Fruit fly (Drosophila melanogaster) whole organism, wandering third instar larva: Measurements from ENCODE around the gene CG18265.

Experiments used
- Abd-B ChIP-seq: fragments of >200 bp; optimal IDR thresholded peaks from 2 replicates; lab custom pipeline; 2017; ENCODE audit warnings: missing biosample characterization, missing genetic modification characterization
- CG32264 ChIP-seq: fragments of 200-800 bp; sonication (Bioruptor generic); optimal IDR thresholded peaks from 2 replicates; lab custom pipeline; 2016; ENCODE audit warnings: missing biosample characterization, missing genetic modification characterization
- Dfd ChIP-seq: fragments of >200 bp; optimal IDR thresholded peaks from 2 replicates; lab custom pipeline; 2017; ENCODE audit warnings: missing biosample characterization, missing genetic modification characterization
- Dif ChIP-seq: fragments of 200-275, 200-300 bp; sonication (Bioruptor generic); optimal IDR thresholded peaks from 2 replicates; lab custom pipeline; 2018; ENCODE audit warnings: missing biosample characterization, missing genetic modification characterization; ENCODE audit not compliant: partially characterized antibody
- GATAd ChIP-seq: sonication (Bioruptor generic); optimal IDR thresholded peaks from 2 replicates; lab custom pipeline; 2016; ENCODE audit warnings: missing biosample characterization, missing genetic modification characterization
- HLH106 ChIP-seq: fragments of 200-800 bp; optimal IDR thresholded peaks from 3 replicates; lab custom pipeline; 2019; ENCODE audit warnings: missing biosample characterization, mild to moderate bottlenecking, missing genetic modification characterization, moderate library complexity
- Hnf4 ChIP-seq: fragments of 200-800 bp; sonication (Bioruptor generic); optimal IDR thresholded peaks from 2 replicates; lab custom pipeline; 2016; ENCODE audit warnings: missing biosample characterization, mild to moderate bottlenecking, missing genetic modification characterization
- Hr78 ChIP-seq: fragments of >200 bp; optimal IDR thresholded peaks from 2 replicates; lab custom pipeline; 2017; ENCODE audit warnings: missing biosample characterization, missing genetic modification characterization
- Hr83 ChIP-seq: fragments of 200-300 bp; sonication (Bioruptor generic); optimal IDR thresholded peaks from 2 replicates; lab custom pipeline; 2016; ENCODE audit warnings: missing biosample characterization, mild to moderate bottlenecking, missing genetic modification characterization, moderate library complexity; ENCODE audit not compliant: poor library complexity, severe bottlenecking
- Jra ChIP-seq: sonication (Bioruptor generic); optimal IDR thresholded peaks from 2 replicates; lab custom pipeline; 2016; ENCODE audit warnings: missing biosample characterization, missing genetic modification characterization
- Mio ChIP-seq: sonication (Bioruptor generic); optimal IDR thresholded peaks from 2 replicates; lab custom pipeline; 2016; ENCODE audit warnings: missing biosample characterization, missing genetic modification characterization
- Myc ChIP-seq: fragments of >200 bp; optimal IDR thresholded peaks from 2 replicates; lab custom pipeline; 2017
- Rel ChIP-seq, 2 experiments: fragments of 200-800 bp; sonication (Bioruptor generic) in 1 of 2; optimal IDR thresholded peaks; 2 replicates in 1 of 2; 3 replicates in 1 of 2; lab custom pipeline; 2016 to 2019; ENCODE audit warnings: mild to moderate bottlenecking in 2 of 2, missing biosample characterization in 2 of 2, missing genetic modification characterization in 2 of 2, moderate library complexity in 1 of 2
- Sp1 ChIP-seq: fragments of 200-800 bp; sonication (Bioruptor generic); optimal IDR thresholded peaks from 3 replicates; lab custom pipeline; 2019; ENCODE audit warnings: missing biosample characterization, mild to moderate bottlenecking, missing genetic modification characterization, moderate library complexity
- Vsx2 ChIP-seq: fragments of 200-300, 225-300 bp; sonication (Bioruptor generic); optimal IDR thresholded peaks from 2 replicates; lab custom pipeline; 2018; ENCODE audit warnings: missing biosample characterization, missing genetic modification characterization; ENCODE audit not compliant: partially characterized antibody
- br ChIP-seq: fragments of 200-800 bp; sonication (Bioruptor generic); optimal IDR thresholded peaks from 2 replicates; lab custom pipeline; 2016; ENCODE audit warnings: missing biosample characterization, missing genetic modification characterization
- brk ChIP-seq: fragments of 200-800 bp; sonication (Bioruptor generic); optimal IDR thresholded peaks from 2 replicates; lab custom pipeline; 2016; ENCODE audit warnings: missing biosample characterization, mild to moderate bottlenecking, missing genetic modification characterization
- dl ChIP-seq, 2 experiments: fragments of 175-275, 200-275 bp in 1 of 2; fragments of 200-275 bp in 1 of 2; sonication (Bioruptor generic); optimal IDR thresholded peaks; lab custom pipeline; 2018; ENCODE audit warnings: mild to moderate bottlenecking in 2 of 2, missing biosample characterization in 2 of 2, missing genetic modification characterization in 2 of 2, moderate library complexity in 2 of 2; ENCODE audit not compliant: partially characterized antibody in 2 of 2, insufficient read depth in 1 of 2
- dmrt93B ChIP-seq: fragments of 200-800 bp; sonication (Bioruptor generic); optimal IDR thresholded peaks from 2 replicates; lab custom pipeline; 2018; ENCODE audit warnings: missing biosample characterization, mild to moderate bottlenecking, missing genetic modification characterization
- dsf ChIP-seq: sonication (Bioruptor generic); optimal IDR thresholded peaks from 2 replicates; lab custom pipeline; 2016; ENCODE audit warnings: missing biosample characterization, missing genetic modification characterization, borderline replicate concordance
- ey ChIP-seq: fragments of 200-800 bp; sonication (Bioruptor generic); optimal IDR thresholded peaks from 2 replicates; lab custom pipeline; 2016; ENCODE audit warnings: missing biosample characterization, missing genetic modification characterization
- h ChIP-seq: fragments of 200-800 bp; sonication (Bioruptor generic); optimal IDR thresholded peaks from 3 replicates; lab custom pipeline; 2016; ENCODE audit warnings: missing biosample characterization, mild to moderate bottlenecking, missing genetic modification characterization
- jim ChIP-seq: fragments of 175-275, 200-325 bp; sonication (Bioruptor generic); optimal IDR thresholded peaks from 2 replicates; lab custom pipeline; 2016; ENCODE audit warnings: missing biosample characterization, mild to moderate bottlenecking, missing genetic modification characterization
- lola ChIP-seq: fragments of >200 bp; optimal IDR thresholded peaks from 2 replicates; lab custom pipeline; 2017; ENCODE audit warnings: missing biosample characterization, missing genetic modification characterization
- pan ChIP-seq: fragments of >200 bp; optimal IDR thresholded peaks from 2 replicates; lab custom pipeline; 2017
- psq ChIP-seq: fragments of 200-800 bp; sonication (Bioruptor generic); optimal IDR thresholded peaks from 3 replicates; lab custom pipeline; 2017; ENCODE audit warnings: missing biosample characterization, mild to moderate bottlenecking, missing genetic modification characterization, moderate library complexity
- rgr ChIP-seq: fragments of 200-800 bp; sonication (Bioruptor generic); optimal IDR thresholded peaks from 3 replicates; lab custom pipeline; 2016; ENCODE audit warnings: missing biosample characterization, mild to moderate bottlenecking, missing genetic modification characterization
- sage ChIP-seq: fragments of 200-800 bp; sonication (Bioruptor generic); optimal IDR thresholded peaks from 2 replicates; lab custom pipeline; 2016; ENCODE audit warnings: missing biosample characterization, mild to moderate bottlenecking, missing genetic modification characterization
- sv ChIP-seq: fragments of 200-800 bp; sonication (Bioruptor generic); optimal IDR thresholded peaks from 3 replicates; lab custom pipeline; 2016; ENCODE audit warnings: missing biosample characterization, missing genetic modification characterization
- tai ChIP-seq: sonication (Bioruptor generic); optimal IDR thresholded peaks from 2 replicates; lab custom pipeline; 2016; ENCODE audit warnings: missing biosample characterization, missing genetic modification characterization
- usp ChIP-seq: fragments of >200 bp; optimal IDR thresholded peaks from 2 replicates; lab custom pipeline; 2017; ENCODE audit warnings: missing biosample characterization, missing genetic modification characterization

Gene CG18265

DNA sequence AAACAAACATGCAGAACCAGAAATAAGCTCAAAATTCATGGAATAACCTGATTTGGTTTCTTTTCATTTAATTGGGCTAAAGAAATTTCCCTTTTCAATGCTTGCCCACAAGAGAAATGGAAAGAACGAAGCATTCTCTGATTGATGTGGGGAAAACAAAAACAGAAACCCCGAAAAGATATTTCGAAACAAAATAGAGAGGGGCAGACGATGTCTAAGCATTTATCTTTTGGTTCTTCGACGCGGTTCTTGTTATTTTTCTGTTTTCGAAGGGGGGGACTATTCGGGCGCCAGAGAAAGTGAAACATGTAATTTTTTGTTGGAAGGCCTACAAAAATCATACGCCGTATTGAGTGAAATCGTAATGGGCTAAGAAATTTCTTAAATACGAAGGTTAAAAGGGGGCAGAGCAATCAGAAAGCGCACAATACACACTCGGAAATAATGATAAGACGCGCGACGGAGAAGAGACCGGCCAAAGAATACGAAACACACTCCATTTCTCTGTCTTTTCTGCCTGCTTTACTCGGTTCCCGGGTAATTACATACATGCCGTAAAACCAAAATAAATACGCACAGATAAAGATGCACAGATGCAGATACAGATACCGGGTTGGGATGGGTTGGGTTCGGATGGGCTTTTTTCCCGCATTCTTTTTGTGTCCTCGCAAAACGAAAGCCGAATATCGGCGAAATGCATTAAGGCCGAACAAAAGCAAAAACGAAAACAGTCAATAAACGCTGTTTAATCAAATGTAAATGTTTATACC is 49.6 kb downstream of the CG18265 start:
- TF ChIP-seq psq (GFP tag; lab: Kevin White, UChicago) (peak; percentile 53), ey (GFP tag; lab: Kevin White, UChicago) (no peak), Hnf4 (GFP tag; lab: Kevin White, UChicago) (no peak), dmrt93B (GFP tag; lab: Kevin White, UChicago) (no peak), br (peak; percentile 10), Rel (GFP tag; optimal IDR thresholded peaks at IDR 0.05; lab: Kevin White, UChicago) (no peak), Rel (tag; optimal IDR thresholded peaks at IDR 0.05; lab: Kevin White, UChicago) (peak; percentile 27), Jra (GFP tag; lab: Kevin White, UChicago) (no peak), Vsx2 (GFP tag; lab: Kevin White, UChicago) (no peak)
- TF ChIP-seq, all 38 proteins: peak for 3

DNA sequence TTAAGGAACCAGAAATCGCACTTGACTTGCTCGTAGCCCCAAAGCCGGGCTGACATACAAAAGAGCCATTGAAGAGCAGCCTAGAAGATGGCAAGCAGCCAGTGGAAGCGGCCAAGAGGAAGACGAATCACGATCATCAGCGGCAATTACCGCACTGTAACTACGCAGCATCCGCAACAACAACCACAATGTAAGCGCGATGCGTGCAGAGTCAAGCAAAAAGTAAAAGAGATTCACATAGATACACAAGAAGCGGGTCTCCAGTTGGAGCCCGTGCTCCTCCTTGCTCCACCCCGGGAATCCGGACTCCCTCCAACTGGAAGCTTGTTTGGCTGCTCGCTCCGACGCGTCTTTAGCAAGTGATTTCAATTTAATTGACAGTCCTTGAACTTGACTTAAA is 52.4 kb downstream of the CG18265 start:
- TF ChIP-seq Hr78 (GFP tag; lab: Kevin White, UChicago) (no peak), Myc (lab: Kevin White, UChicago) (no peak), Sp1 (GFP tag; lab: Kevin White, UChicago) (no peak), Hr83 (no peak), Dif (no peak), Dfd (GFP tag; lab: Kevin White, UChicago) (no peak), psq (GFP tag; lab: Kevin White, UChicago) (no peak)

DNA sequence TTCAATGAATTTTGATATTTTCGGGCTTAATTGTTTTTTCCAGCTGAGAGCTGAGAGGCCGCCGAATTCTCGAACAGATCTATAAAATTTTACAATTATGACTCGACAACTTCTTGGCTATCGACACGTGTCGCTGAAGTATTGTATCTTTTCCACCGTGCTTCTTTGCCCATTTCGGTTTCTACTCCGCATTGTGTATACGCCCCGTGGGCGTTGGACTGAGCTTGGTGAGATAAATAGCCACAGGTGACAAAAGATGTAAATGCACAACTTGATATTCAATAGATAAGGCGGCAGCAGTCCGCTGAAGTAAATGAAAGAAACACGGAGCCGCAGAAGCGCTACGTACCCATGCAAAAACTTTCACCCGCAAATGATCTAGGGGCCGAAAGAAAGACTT is 54.1 kb downstream of the CG18265 start:
- no peak for TF ChIP-seq psq (GFP tag; lab: Kevin White, UChicago)
- TF ChIP-seq Myc (lab: Kevin White, UChicago), result no peak
- TF ChIP-seq brk (GFP tag; lab: Kevin White, UChicago), result no peak
- no peak for TF ChIP-seq HLH106 (tag; lab: Kevin White, UChicago)
- no peak for TF ChIP-seq Abd-B (GFP tag; lab: Kevin White, UChicago)
- TF ChIP-seq sv (GFP tag; lab: Kevin White, UChicago), result no peak
- no peak for TF ChIP-seq dl (GFP tag; optimal IDR thresholded peaks at IDR 0.05; lab: Kevin White, UChicago; ENCODE audit: insufficient read depth in 1 of 2, partially characterized antibody in 2 of 2)
- no peak for TF ChIP-seq h (GFP tag; lab: Kevin White, UChicago)
- TF ChIP-seq pan, result no peak
- no peak for TF ChIP-seq rgr (GFP tag; lab: Kevin White, UChicago)
- no peak for TF ChIP-seq dsf (GFP tag; lab: Kevin White, UChicago)
- TF ChIP-seq GATAd (GFP tag; lab: Kevin White, UChicago), result no peak
- TF ChIP-seq Dfd (GFP tag; lab: Kevin White, UChicago), result no peak
- no peak for TF ChIP-seq lola (GFP tag; lab: Kevin White, UChicago)
- TF ChIP-seq Rel (GFP tag; optimal IDR thresholded peaks at IDR 0.05; lab: Kevin White, UChicago), result no peak
- no peak for TF ChIP-seq Rel (tag; optimal IDR thresholded peaks at IDR 0.05; lab: Kevin White, UChicago)
- no peak for TF ChIP-seq Hnf4 (GFP tag; lab: Kevin White, UChicago)
- TF ChIP-seq Jra (GFP tag; lab: Kevin White, UChicago), result no peak
- no peak for TF ChIP-seq br

dm6 chr3L:17493807-17494404 is 54.7 kb downstream of the CG18265 start:
- TF ChIP-seq HLH106 (tag; lab: Kevin White, UChicago) (no peak), sage (GFP tag; lab: Kevin White, UChicago) (no peak), CG32264 (GFP tag; lab: Kevin White, UChicago) (no peak), jim (no peak), h (GFP tag; lab: Kevin White, UChicago) (no peak), ey (GFP tag; lab: Kevin White, UChicago) (no peak), dmrt93B (GFP tag; lab: Kevin White, UChicago) (no peak), Mio (GFP tag; lab: Kevin White, UChicago) (no peak), sv (GFP tag; lab: Kevin White, UChicago) (no peak), Rel (GFP tag; optimal IDR thresholded peaks at IDR 0.05; lab: Kevin White, UChicago) (no peak), Rel (tag; optimal IDR thresholded peaks at IDR 0.05; lab: Kevin White, UChicago) (no peak), Hr83 (no peak), usp (GFP tag; lab: Kevin White, UChicago) (no peak), Jra (GFP tag; lab: Kevin White, UChicago) (no peak), dsf (GFP tag; lab: Kevin White, UChicago) (no peak), tai (GFP tag; lab: Kevin White, UChicago) (no peak), Sp1 (GFP tag; lab: Kevin White, UChicago) (no peak)
- TF ChIP-seq, all 38 proteins: peak for 0
